In the genomic region with DNA sequence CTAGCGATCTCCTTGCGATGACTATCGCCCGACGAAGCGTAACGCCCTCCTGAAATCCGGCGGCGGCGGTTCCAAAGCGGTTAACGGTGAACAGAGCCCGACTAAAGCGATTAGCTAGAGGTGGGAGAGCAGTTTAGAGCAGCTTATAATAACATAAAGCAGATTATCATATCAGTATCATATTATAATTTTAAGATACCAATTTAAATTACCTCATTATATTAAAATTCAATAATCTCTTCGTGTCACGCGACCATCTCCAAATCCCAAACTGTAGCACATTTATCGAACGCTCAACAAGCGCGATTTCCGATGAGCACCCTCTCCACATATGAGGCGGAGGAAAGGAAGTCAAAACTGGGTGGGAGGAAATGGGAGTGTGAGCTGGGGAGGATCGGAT, we compare ENCODE assay signal across 1 fruit fly cellular context.
TF ChIP-seq lines count a peak whose summit lies in the region.

No protein-coding gene starts in this region.

TF ChIP-seq in whole organism, embryonic, 481 proteins besides CTCF, POLR2A, EP300 and RAD21 (continued from another document and continues in another):
- TF ChIP-seq jumu (GFP tag; optimal IDR thresholded peaks at IDR 0.05; lab: Kevin White, UChicago): no peak
- no peak for TF ChIP-seq tx (GFP tag; optimal IDR thresholded peaks at IDR 0.05; lab: Kevin White, UChicago)
- TF ChIP-seq grn (GFP tag; optimal IDR thresholded peaks at IDR 0.05; lab: Kevin White, UChicago): no peak
- no peak for TF ChIP-seq CG3838 (GFP tag; optimal IDR thresholded peaks at IDR 0.05; lab: Kevin White, UChicago)
- TF ChIP-seq CG32772 (GFP tag; IDR thresholded peaks at IDR 0.05; lab: Robert Waterston, UW): no peak
- TF ChIP-seq Abd-B (GFP tag; optimal IDR thresholded peaks at IDR 0.05; lab: Kevin White, UChicago): no peak
- TF ChIP-seq CG10565 (GFP tag; optimal IDR thresholded peaks at IDR 0.05; lab: Kevin White, UChicago): no peak
- TF ChIP-seq HmgD (GFP tag; optimal IDR thresholded peaks at IDR 0.05; lab: Kevin White, UChicago): no peak
- no peak for TF ChIP-seq Hey (tag; optimal IDR thresholded peaks at IDR 0.05; lab: Kevin White, UChicago)
- no peak for TF ChIP-seq CG11247 (GFP tag; IDR thresholded peaks at IDR 0.05; lab: Robert Waterston, UW)
- TF ChIP-seq en (GFP tag; optimal IDR thresholded peaks at IDR 0.05; lab: Kevin White, UChicago): no peak
- TF ChIP-seq Pdp1 (GFP tag; optimal IDR thresholded peaks at IDR 0.05; lab: Kevin White, UChicago): peak in 1 of 2 experiments; percentile 3
- TF ChIP-seq trem (tag; optimal IDR thresholded peaks at IDR 0.05; lab: Kevin White, UChicago): no peak
- TF ChIP-seq CG16779 (GFP tag; IDR thresholded peaks at IDR 0.05; lab: Robert Waterston, UW): no peak
- TF ChIP-seq Bgb (GFP tag; IDR thresholded peaks at IDR 0.05; lab: Robert Waterston, UW; ENCODE audit: partially characterized antibody): no peak
- no peak for TF ChIP-seq Rx (GFP tag; IDR thresholded peaks at IDR 0.05; lab: Robert Waterston, UW)
- TF ChIP-seq CG6254 (GFP tag; optimal IDR thresholded peaks at IDR 0.05; lab: Kevin White, UChicago): no peak
- TF ChIP-seq Mad (GFP tag; optimal IDR thresholded peaks at IDR 0.05; lab: Kevin White, UChicago): no peak
- TF ChIP-seq D19B (GFP tag; optimal IDR thresholded peaks at IDR 0.05; lab: Kevin White, UChicago): no peak
- no peak for TF ChIP-seq lab (GFP tag; optimal IDR thresholded peaks at IDR 0.05; lab: Kevin White, UChicago)
- TF ChIP-seq Fer2 (tag; optimal IDR thresholded peaks at IDR 0.05; lab: Kevin White, UChicago): no peak
- no peak for TF ChIP-seq bowl (GFP tag; IDR thresholded peaks at IDR 0.05; lab: Robert Waterston, UW)
- no peak for TF ChIP-seq CG31224 (GFP tag; IDR thresholded peaks at IDR 0.05; lab: Robert Waterston, UW)
- peak; percentile 0 for TF ChIP-seq CG2678 (tag; optimal IDR thresholded peaks at IDR 0.05; lab: Kevin White, UChicago)
- no peak for TF ChIP-seq CG43689 (GFP tag; IDR thresholded peaks at IDR 0.05; lab: Robert Waterston, UW)
- TF ChIP-seq z (GFP tag; IDR thresholded peaks at IDR 0.05; lab: Robert Waterston, UW): no peak
- no peak for TF ChIP-seq disco-r (GFP tag; optimal IDR thresholded peaks at IDR 0.05; lab: Kevin White, UChicago)
- no peak for TF ChIP-seq TFAM (GFP tag; optimal IDR thresholded peaks at IDR 0.05; lab: Kevin White, UChicago)
- TF ChIP-seq CG7987 (GFP tag; optimal IDR thresholded peaks at IDR 0.05; lab: Kevin White, UChicago): no peak
- peak; percentile 70 for TF ChIP-seq vvl (GFP tag; IDR thresholded peaks at IDR 0.05; lab: Robert Waterston, UW)
- no peak for TF ChIP-seq Dref (GFP tag; IDR thresholded peaks at IDR 0.05; lab: Robert Waterston, UW)
- no peak for TF ChIP-seq CG17612 (GFP tag; IDR thresholded peaks at IDR 0.05; lab: Robert Waterston, UW)
- TF ChIP-seq CG8765 (GFP tag; IDR thresholded peaks at IDR 0.05; lab: Robert Waterston, UW): no peak; the same call in 1 of the 2 replicates
- no peak for TF ChIP-seq lbe (GFP tag; optimal IDR thresholded peaks at IDR 0.05; lab: Kevin White, UChicago)
- TF ChIP-seq trh (GFP tag; optimal IDR thresholded peaks at IDR 0.05; lab: Kevin White, UChicago): no peak
- peak; percentile 14 for TF ChIP-seq dmrt11E (tag; optimal IDR thresholded peaks at IDR 0.05; lab: Kevin White, UChicago)
- TF ChIP-seq CG17568 (GFP tag; optimal IDR thresholded peaks at IDR 0.05; lab: Kevin White, UChicago): no peak
- TF ChIP-seq CG8089 (GFP tag; optimal IDR thresholded peaks at IDR 0.05; lab: Kevin White, UChicago): no peak
- TF ChIP-seq CG13775 (GFP tag; optimal IDR thresholded peaks at IDR 0.05; lab: Kevin White, UChicago): no peak
- TF ChIP-seq grau (tag; optimal IDR thresholded peaks at IDR 0.05; lab: Kevin White, UChicago): peak; percentile 1
- peak; percentile 29; the same call in 1 of the 2 replicates for TF ChIP-seq CG10366 (GFP tag; IDR thresholded peaks at IDR 0.05; lab: Robert Waterston, UW)
- TF ChIP-seq CG9727 (GFP tag; optimal IDR thresholded peaks at IDR 0.05; lab: Kevin White, UChicago): peak; percentile 36
- TF ChIP-seq CG2202 (tag; optimal IDR thresholded peaks at IDR 0.05; lab: Kevin White, UChicago): no peak
- no peak for TF ChIP-seq CG6272 (GFP tag; IDR thresholded peaks at IDR 0.05; lab: Robert Waterston, UW)
- peak; percentile 3 for TF ChIP-seq Oli (tag; optimal IDR thresholded peaks at IDR 0.05; lab: Kevin White, UChicago)
- TF ChIP-seq CG12236 (GFP tag; optimal IDR thresholded peaks at IDR 0.05; lab: Kevin White, UChicago): no peak
- TF ChIP-seq Fer3 (tag; optimal IDR thresholded peaks at IDR 0.05; lab: Kevin White, UChicago): no peak
- no peak for TF ChIP-seq ab (GFP tag; optimal IDR thresholded peaks at IDR 0.05; lab: Kevin White, UChicago)
- no peak for TF ChIP-seq slp2 (GFP tag; optimal IDR thresholded peaks at IDR 0.05; lab: Kevin White, UChicago)
- 0 out of 3 replicates have a peak, but pooled peaks have one; percentile 47 for TF ChIP-seq vnd (GFP tag; IDR thresholded peaks at IDR 0.05; lab: Robert Waterston, UW; ENCODE audit: partially characterized antibody)
- TF ChIP-seq CG33557 (GFP tag; optimal IDR thresholded peaks at IDR 0.05; lab: Kevin White, UChicago): no peak
- no peak for TF ChIP-seq CG17802 (tag; optimal IDR thresholded peaks at IDR 0.05; lab: Kevin White, UChicago)
- TF ChIP-seq CG13123 (GFP tag; optimal IDR thresholded peaks at IDR 0.05; lab: Kevin White, UChicago): no peak
- TF ChIP-seq CG6689 (GFP tag; IDR thresholded peaks at IDR 0.05; lab: Robert Waterston, UW): peak; percentile 58
- TF ChIP-seq Scr (GFP tag; IDR thresholded peaks at IDR 0.05; lab: Robert Waterston, UW; ENCODE audit: partially characterized antibody): peak; percentile 66
- TF ChIP-seq CG12219 (GFP tag; optimal IDR thresholded peaks at IDR 0.05; lab: Kevin White, UChicago): no peak
- TF ChIP-seq lilli (GFP tag; optimal IDR thresholded peaks at IDR 0.05; lab: Kevin White, UChicago): peak; percentile 8
- peak; percentile 33 for TF ChIP-seq unpg (GFP tag; optimal IDR thresholded peaks at IDR 0.05; lab: Kevin White, UChicago)
- no peak for TF ChIP-seq hth (optimal IDR thresholded peaks at IDR 0.05; lab: Kevin White, UChicago)
- TF ChIP-seq CG1233 (GFP tag; optimal IDR thresholded peaks at IDR 0.05; lab: Kevin White, UChicago): no peak
- TF ChIP-seq cas (GFP tag; IDR thresholded peaks at IDR 0.05; lab: Robert Waterston, UW): no peak
- peak; percentile 34 for TF ChIP-seq CG17829 (tag; optimal IDR thresholded peaks at IDR 0.05; lab: Kevin White, UChicago)
- no peak for TF ChIP-seq lov (optimal IDR thresholded peaks at IDR 0.05; lab: Kevin White, UChicago)
- TF ChIP-seq lov (GFP tag; IDR thresholded peaks at IDR 0.05; lab: Robert Waterston, UW): no peak
- no peak for TF ChIP-seq slou (GFP tag; optimal IDR thresholded peaks at IDR 0.05; lab: Kevin White, UChicago)
- TF ChIP-seq Dad (GFP tag; optimal IDR thresholded peaks at IDR 0.05; lab: Kevin White, UChicago): no peak
- no peak for TF ChIP-seq CG12942 (GFP tag; optimal IDR thresholded peaks at IDR 0.05; lab: Kevin White, UChicago)
- peak; percentile 3 for TF ChIP-seq PHDP (tag; optimal IDR thresholded peaks at IDR 0.05; lab: Kevin White, UChicago)
- no peak for TF ChIP-seq Mrtf (GFP tag; IDR thresholded peaks at IDR 0.05; lab: Robert Waterston, UW)
- no peak for TF ChIP-seq CG6765 (GFP tag; optimal IDR thresholded peaks at IDR 0.05; lab: Kevin White, UChicago)
- TF ChIP-seq p53 (GFP tag; optimal IDR thresholded peaks at IDR 0.05; lab: Kevin White, UChicago): no peak
- 0 out of 2 replicates have a peak, but pooled peaks have one; percentile 47 for TF ChIP-seq lmd (GFP tag; IDR thresholded peaks at IDR 0.05; lab: Robert Waterston, UW)
- TF ChIP-seq croc (GFP tag; conservative IDR thresholded peaks at IDR 0.05; lab: Robert Waterston, UW): peak; percentile 16; the same call in 1 of the 3 replicates
- peak; percentile 66; the same call in 1 of the 2 replicates for TF ChIP-seq ara (GFP tag; IDR thresholded peaks at IDR 0.05; lab: Robert Waterston, UW)
- TF ChIP-seq maf-S (GFP tag; optimal IDR thresholded peaks at IDR 0.05; lab: Kevin White, UChicago): no peak
- TF ChIP-seq CG12104 (GFP tag; optimal IDR thresholded peaks at IDR 0.05; lab: Kevin White, UChicago): no peak
- no peak for TF ChIP-seq Bdp1 (GFP tag; optimal IDR thresholded peaks at IDR 0.05; lab: Kevin White, UChicago)
- no peak for TF ChIP-seq fru (optimal IDR thresholded peaks at IDR 0.05; lab: Kevin White, UChicago)
- no peak for TF ChIP-seq CG14965 (GFP tag; optimal IDR thresholded peaks at IDR 0.05; lab: Kevin White, UChicago; ENCODE audit: borderline replicate concordance)
- TF ChIP-seq fd64A (GFP tag; optimal IDR thresholded peaks at IDR 0.05; lab: Kevin White, UChicago): no peak
- no peak for TF ChIP-seq CG5953 (GFP tag; IDR thresholded peaks at IDR 0.05; lab: Robert Waterston, UW)
- peak; percentile 2 for TF ChIP-seq CG9437 (GFP tag; optimal IDR thresholded peaks at IDR 0.05; lab: Kevin White, UChicago)
- no peak for TF ChIP-seq CG7928 (GFP tag; optimal IDR thresholded peaks at IDR 0.05; lab: Kevin White, UChicago)
- TF ChIP-seq CG4328 (GFP tag; optimal IDR thresholded peaks at IDR 0.05; lab: Kevin White, UChicago): no peak
- no peak for TF ChIP-seq NC2α (GFP tag; optimal IDR thresholded peaks at IDR 0.05; lab: Kevin White, UChicago)
- TF ChIP-seq CG7786 (GFP tag; optimal IDR thresholded peaks at IDR 0.05; lab: Kevin White, UChicago): no peak
- peak; percentile 70 for TF ChIP-seq sens (GFP tag; lab: Kevin White, UChicago)
- no peak for TF ChIP-seq nerfin-1 (tag; optimal IDR thresholded peaks at IDR 0.05; lab: Kevin White, UChicago)
- no peak for TF ChIP-seq NK7.1 (GFP tag; optimal IDR thresholded peaks at IDR 0.05; lab: Kevin White, UChicago)
- TF ChIP-seq CG13894 (tag; optimal IDR thresholded peaks at IDR 0.05; lab: Kevin White, UChicago): no peak
- no peak for TF ChIP-seq az2 (GFP tag; optimal IDR thresholded peaks at IDR 0.05; lab: Kevin White, UChicago)
- TF ChIP-seq CG10654 (GFP tag; optimal IDR thresholded peaks at IDR 0.05; lab: Kevin White, UChicago): no peak
- TF ChIP-seq CG10431 (GFP tag; optimal IDR thresholded peaks at IDR 0.05; lab: Kevin White, UChicago): no peak
- TF ChIP-seq otp (GFP tag; IDR thresholded peaks at IDR 0.05; lab: Robert Waterston, UW): no peak
- TF ChIP-seq Blimp-1 (GFP tag; optimal IDR thresholded peaks at IDR 0.05; lab: Kevin White, UChicago): peak; percentile 38
- TF ChIP-seq Fer1 (GFP tag; optimal IDR thresholded peaks at IDR 0.05; lab: Kevin White, UChicago): no peak
- no peak for TF ChIP-seq Nf-YB (GFP tag; optimal IDR thresholded peaks at IDR 0.05; lab: Kevin White, UChicago)
- TF ChIP-seq da (GFP tag; optimal IDR thresholded peaks at IDR 0.05; lab: Kevin White, UChicago): no peak
- TF ChIP-seq Taf1 (GFP tag; IDR thresholded peaks at IDR 0.05; lab: Robert Waterston, UW): no peak
- TF ChIP-seq sens-2 (GFP tag; IDR thresholded peaks at IDR 0.05; lab: Robert Waterston, UW): no peak
- TF ChIP-seq B-H1 (GFP tag; IDR thresholded peaks at IDR 0.05; lab: Robert Waterston, UW): no peak
- TF ChIP-seq CG17385 (GFP tag; optimal IDR thresholded peaks at IDR 0.05; lab: Kevin White, UChicago): peak; percentile 23
- no peak for TF ChIP-seq zen2 (GFP tag; IDR thresholded peaks at IDR 0.05; lab: Robert Waterston, UW; ENCODE audit: partially characterized antibody)
- no peak for TF ChIP-seq CG12299 (tag; optimal IDR thresholded peaks at IDR 0.05; lab: Kevin White, UChicago)
- TF ChIP-seq CG4707 (GFP tag; optimal IDR thresholded peaks at IDR 0.05; lab: Kevin White, UChicago): no peak
- no peak for TF ChIP-seq stwl (tag; optimal IDR thresholded peaks at IDR 0.05; lab: Kevin White, UChicago)
- peak; percentile 10 for TF ChIP-seq CG12769 (tag; optimal IDR thresholded peaks at IDR 0.05; lab: Kevin White, UChicago)
- TF ChIP-seq Elba2 (GFP tag; optimal IDR thresholded peaks at IDR 0.05; lab: Kevin White, UChicago): no peak
- TF ChIP-seq Eip74EF (GFP tag; optimal IDR thresholded peaks at IDR 0.05; lab: Kevin White, UChicago): no peak
- no peak for TF ChIP-seq run (tag; optimal IDR thresholded peaks at IDR 0.05; lab: Kevin White, UChicago)
- TF ChIP-seq CG14050 (GFP tag; IDR thresholded peaks at IDR 0.05; lab: Robert Waterston, UW): no peak
- TF ChIP-seq CG14667 (GFP tag; IDR thresholded peaks at IDR 0.05; lab: Robert Waterston, UW): peak; percentile 32; the same call in 1 of the 2 replicates
- no peak for TF ChIP-seq Jarid2 (GFP tag; optimal IDR thresholded peaks at IDR 0.05; lab: Kevin White, UChicago)
- TF ChIP-seq CG5180 (GFP tag; optimal IDR thresholded peaks at IDR 0.05; lab: Kevin White, UChicago): no peak
- no peak for TF ChIP-seq CG14441 (GFP tag; IDR thresholded peaks at IDR 0.05; lab: Robert Waterston, UW)
- TF ChIP-seq Poxn (GFP tag; IDR thresholded peaks at IDR 0.05; lab: Robert Waterston, UW): no peak
- no peak for TF ChIP-seq her (GFP tag; optimal IDR thresholded peaks at IDR 0.05; lab: Kevin White, UChicago)
- no peak for TF ChIP-seq ash1 (GFP tag; optimal IDR thresholded peaks at IDR 0.05; lab: Kevin White, UChicago)
- no peak for TF ChIP-seq CG7745 (tag; optimal IDR thresholded peaks at IDR 0.05; lab: Kevin White, UChicago)
- no peak for TF ChIP-seq Lpt (GFP tag; optimal IDR thresholded peaks at IDR 0.05; lab: Kevin White, UChicago)
- no peak for TF ChIP-seq pan (optimal IDR thresholded peaks at IDR 0.05; lab: Kevin White, UChicago)
- peak in 1 of 2 experiments; percentile 39 for TF ChIP-seq pan (GFP tag; optimal IDR thresholded peaks at IDR 0.05 in 1 of 2, IDR thresholded peaks at IDR 0.05 in 1 of 2)
- no peak for TF ChIP-seq CG1602 (GFP tag; optimal IDR thresholded peaks at IDR 0.05; lab: Kevin White, UChicago)
- peak; percentile 64 for TF ChIP-seq Xrp1 (GFP tag; IDR thresholded peaks at IDR 0.05; lab: Robert Waterston, UW)
- TF ChIP-seq CG2712 (tag; optimal IDR thresholded peaks at IDR 0.05; lab: Kevin White, UChicago): peak; percentile 51
- peak; percentile 81 for TF ChIP-seq Dll (GFP tag; IDR thresholded peaks at IDR 0.05; lab: Robert Waterston, UW; ENCODE audit: partially characterized antibody)
- no peak for TF ChIP-seq CG5245 (GFP tag; optimal IDR thresholded peaks at IDR 0.05; lab: Kevin White, UChicago)
- peak in 1 of 2 experiments; percentile 55 for TF ChIP-seq bsh (GFP tag; optimal IDR thresholded peaks at IDR 0.05; lab: Kevin White, UChicago)
- TF ChIP-seq esg (GFP tag; conservative IDR thresholded peaks at IDR 0.05; lab: Robert Waterston, UW): peak; percentile 22; the same call in 1 of the 2 replicates
- TF ChIP-seq CG15479 (GFP tag; optimal IDR thresholded peaks at IDR 0.05; lab: Kevin White, UChicago): no peak
- TF ChIP-seq CG16863 (GFP tag; optimal IDR thresholded peaks at IDR 0.05; lab: Kevin White, UChicago): no peak
- 0 out of 2 replicates have a peak, but pooled peaks have one; percentile 13 for TF ChIP-seq ttk (GFP tag; IDR thresholded peaks at IDR 0.05; lab: Robert Waterston, UW)
